Fruit fly (Drosophila melanogaster): ENCODE results near the gene CG17350.
A peak's percentile ranks its signal among the peaks of the same experiment; 100 is the strongest.

The CG17350 gene

dm6 chr2L:19373809-19374208, 6.9 kb upstream of the CG17350 start (continued):
- no peak for TF ChIP-seq CG32532 (GFP tag; IDR thresholded peaks at IDR 0.05)
- TF ChIP-seq CG9876 (GFP tag; optimal IDR thresholded peaks at IDR 0.05), result no peak
- TF ChIP-seq CG12391 (tag; optimal IDR thresholded peaks at IDR 0.05), result peak; percentile 52
- peak; percentile 10 for TF ChIP-seq CG13775 (GFP tag; optimal IDR thresholded peaks at IDR 0.05)
- TF ChIP-seq Hr3 (GFP tag; optimal IDR thresholded peaks at IDR 0.05), result no peak
- TF ChIP-seq CG33557 (GFP tag; optimal IDR thresholded peaks at IDR 0.05), result no peak
- no peak for TF ChIP-seq Nf-YC (tag; optimal IDR thresholded peaks at IDR 0.05)
- no peak for TF ChIP-seq CG18011 (GFP tag; optimal IDR thresholded peaks at IDR 0.05)
- TF ChIP-seq Neu2 (GFP tag; optimal IDR thresholded peaks at IDR 0.05; ENCODE audit: borderline replicate concordance), result no peak
- TF ChIP-seq CG2202 (tag; optimal IDR thresholded peaks at IDR 0.05), result peak; percentile 7
- TF ChIP-seq CG2678 (tag; optimal IDR thresholded peaks at IDR 0.05), result peak; percentile 62
- TF ChIP-seq az2 (GFP tag; optimal IDR thresholded peaks at IDR 0.05), result peak; percentile 0
- TF ChIP-seq gro (GFP tag; optimal IDR thresholded peaks at IDR 0.05), result no peak
- TF ChIP-seq esg (GFP tag; conservative IDR thresholded peaks at IDR 0.05), result no peak
- TF ChIP-seq CG6654 (GFP tag; optimal IDR thresholded peaks at IDR 0.05), result no peak
- TF ChIP-seq jumu (GFP tag; optimal IDR thresholded peaks at IDR 0.05), result no peak
- TF ChIP-seq bbx (GFP tag; IDR thresholded peaks at IDR 0.05; ENCODE audit: partially characterized antibody), result no peak
- TF ChIP-seq MTF-1 (GFP tag; optimal IDR thresholded peaks at IDR 0.05; ENCODE audit: borderline replicate concordance), result no peak
- peak; percentile 16 for TF ChIP-seq ind (GFP tag; optimal IDR thresholded peaks at IDR 0.05)
- TF ChIP-seq nmo (GFP tag; optimal IDR thresholded peaks at IDR 0.05), result peak; percentile 55
- TF ChIP-seq bab2 (GFP tag; optimal IDR thresholded peaks at IDR 0.05), result no peak
- peak in 1 of 2 experiments; percentile 66 for TF ChIP-seq bsh (GFP tag; optimal IDR thresholded peaks at IDR 0.05)
- no peak for TF ChIP-seq Atf3 (GFP tag; optimal IDR thresholded peaks at IDR 0.05)
- peak; percentile 9 for TF ChIP-seq CG5245 (GFP tag; optimal IDR thresholded peaks at IDR 0.05)
- no peak for TF ChIP-seq CG15479 (GFP tag; optimal IDR thresholded peaks at IDR 0.05)
- TF ChIP-seq Asciz (GFP tag; optimal IDR thresholded peaks at IDR 0.05), result no peak
- TF ChIP-seq CG7786 (GFP tag; optimal IDR thresholded peaks at IDR 0.05), result no peak
- no peak for TF ChIP-seq Hsf (GFP tag; optimal IDR thresholded peaks at IDR 0.05)
- TF ChIP-seq Dad (GFP tag; optimal IDR thresholded peaks at IDR 0.05), result no peak
- no peak for TF ChIP-seq CG6791 (GFP tag; IDR thresholded peaks at IDR 0.05; ENCODE audit: partially characterized antibody)
- peak; percentile 24; the same call in 1 of the 3 replicates for TF ChIP-seq tgo (GFP tag; IDR thresholded peaks at IDR 0.05)
- TF ChIP-seq CG10959 (GFP tag; IDR thresholded peaks at IDR 0.05), result no peak
- no peak for TF ChIP-seq pho (GFP tag; optimal IDR thresholded peaks at IDR 0.05)
- TF ChIP-seq cad (GFP tag; optimal IDR thresholded peaks at IDR 0.05), result no peak
- no peak for TF ChIP-seq D (optimal IDR thresholded peaks at IDR 0.05)
- TF ChIP-seq D (GFP tag; optimal IDR thresholded peaks at IDR 0.05), result peak; percentile 34
- no peak for TF ChIP-seq tin (GFP tag; optimal IDR thresholded peaks at IDR 0.05)
- no peak for TF ChIP-seq ftz-f1 (GFP tag; optimal IDR thresholded peaks at IDR 0.05)
- 0 out of 2 replicates have a peak, but pooled peaks have one; percentile 9 for TF ChIP-seq seq (GFP tag; IDR thresholded peaks at IDR 0.05)
- no peak for TF ChIP-seq HHEX (GFP tag; optimal IDR thresholded peaks at IDR 0.05)
- TF ChIP-seq BEAF-32 (GFP tag; optimal IDR thresholded peaks at IDR 0.05), result no peak
- no peak for TF ChIP-seq dimm (GFP tag; IDR thresholded peaks at IDR 0.05)
- no peak for TF ChIP-seq Lhr (GFP tag; optimal IDR thresholded peaks at IDR 0.05)
- peak in 1 of 2 experiments; percentile 21 for TF ChIP-seq dpn (GFP tag; optimal IDR thresholded peaks at IDR 0.05)
- TF ChIP-seq toy (GFP tag; IDR thresholded peaks at IDR 0.05), result no peak
- peak; percentile 18 for TF ChIP-seq Sox100B (GFP tag; optimal IDR thresholded peaks at IDR 0.05)
- peak; percentile 65 for TF ChIP-seq CG11504 (tag; optimal IDR thresholded peaks at IDR 0.05)
- TF ChIP-seq Doc2 (GFP tag; IDR thresholded peaks at IDR 0.05), result no peak
- no peak for TF ChIP-seq Optix (GFP tag; IDR thresholded peaks at IDR 0.05)
- TF ChIP-seq pum (GFP tag; optimal IDR thresholded peaks at IDR 0.05), result no peak
- no peak for TF ChIP-seq mld (GFP tag; IDR thresholded peaks at IDR 0.05; ENCODE audit: partially characterized antibody)
